Worm (Caenorhabditis elegans) whole organism, L4 larva: ENCODE data around the gene aak-2.

Experiments
- F10B5.3 ChIP-seq: sonication (generic microtip); optimal IDR thresholded peaks from 2 replicates; lab custom pipeline; 2016; ENCODE audit warnings: mild to moderate bottlenecking, missing genetic modification characterization, missing compliant biosample characterization
- T20F7.1 ChIP-seq: fragments of 200-800 bp; sonication (Bioruptor generic); optimal IDR thresholded peaks from 2 replicates; lab custom pipeline; 2018; ENCODE audit warnings: mild to moderate bottlenecking, missing genetic modification characterization, missing compliant biosample characterization
- T26A8.4 ChIP-seq: fragments of 200-800 bp; sonication (Bioruptor generic); IDR thresholded peaks from 2 replicates; pipeline ENCODE4 v1.3.6; 2022; ENCODE audit warnings: missing genetic modification characterization, missing compliant biosample characterization
- Y105C5A.15 ChIP-seq: fragments of 200-800 bp; sonication (Bioruptor generic); IDR thresholded peaks from 2 replicates; pipeline ENCODE4 v1.3.6; 2022; ENCODE audit warnings: missing genetic modification characterization, missing compliant biosample characterization
- Y48G9A.11 ChIP-seq: fragments of 200-800 bp; sonication (Bioruptor generic); IDR thresholded peaks from 2 replicates; pipeline ENCODE4 v1.3.6; 2022; ENCODE audit warnings: missing genetic modification reagents, missing genetic modification characterization, missing compliant biosample characterization
- Y5F2A.4 ChIP-seq: fragments of 200-800 bp; sonication (Bioruptor generic); optimal IDR thresholded peaks from 2 replicates; lab custom pipeline; 2018; ENCODE audit warnings: mild to moderate bottlenecking, missing genetic modification characterization, missing compliant biosample characterization
- aha-1 ChIP-seq: fragments of 150-350 bp; peaks from one replicate; lab custom pipeline; 2014; ENCODE audit warnings: missing biosample characterization, missing genetic modification characterization
- aly-2 ChIP-seq: sonication (generic microtip); optimal IDR thresholded peaks from 2 replicates; lab custom pipeline; 2018; ENCODE audit warnings: missing biosample characterization, missing genetic modification characterization
- ceh-20 ChIP-seq: fragments of 200-800 bp; sonication (Bioruptor generic); IDR thresholded peaks from 2 replicates; pipeline ENCODE4 v1.3.6; 2022; ENCODE audit warnings: missing genetic modification reagents, missing genetic modification characterization, missing compliant biosample characterization
- ceh-28 ChIP-seq: fragments of 150-350 bp; optimal IDR thresholded peaks from 2 replicates; lab custom pipeline; 2014; ENCODE audit warnings: missing biosample characterization, missing genetic modification reagents, missing genetic modification characterization
- ceh-62 ChIP-seq: sonication (generic microtip); optimal IDR thresholded peaks from 2 replicates; lab custom pipeline; 2017; ENCODE audit warnings: missing biosample characterization, missing genetic modification characterization
- ceh-82 ChIP-seq: sonication (generic microtip); optimal IDR thresholded peaks from 2 replicates; lab custom pipeline; 2017; ENCODE audit warnings: missing biosample characterization, missing genetic modification characterization
- ces-1 ChIP-seq: fragments of 150-350 bp; sonication (generic microtip); optimal IDR thresholded peaks from 4 replicates; lab custom pipeline; 2014; ENCODE audit warnings: missing biosample characterization, missing genetic modification reagents, missing genetic modification characterization
- cey-2 ChIP-seq: sonication (generic microtip); optimal IDR thresholded peaks from 3 replicates; lab custom pipeline; 2017; ENCODE audit warnings: missing genetic modification characterization, mild to moderate bottlenecking, missing compliant biosample characterization, antibody characterized with exemption, borderline replicate concordance; ENCODE audit not compliant: insufficient read depth
- ctbp-1 ChIP-seq: fragments of 200-800 bp; sonication (Bioruptor generic); IDR thresholded peaks from 2 replicates; pipeline ENCODE4 v1.3.6; 2022; ENCODE audit warnings: missing genetic modification reagents, missing genetic modification characterization, missing compliant biosample characterization
- daf-16 ChIP-seq, 3 experiments: sonication (generic microtip); optimal IDR thresholded peaks; 2 replicates each; lab custom pipeline; 2016 to 2017; ENCODE audit warnings: missing genetic modification characterization in 3 of 3, missing genetic modification reagents in 3 of 3, mild to moderate bottlenecking in 2 of 3, missing compliant biosample characterization in 2 of 3, missing biosample characterization in 1 of 3, moderate library complexity in 1 of 3
- daf-19 ChIP-seq: fragments of 200-800 bp; sonication (Bioruptor generic); conservative IDR thresholded peaks from 2 replicates; pipeline ENCODE4 v1.3.6; 2022; ENCODE audit warnings: missing genetic modification characterization, missing compliant biosample characterization
- daf-8 ChIP-seq: fragments of 200-800 bp; sonication (Bioruptor generic); IDR thresholded peaks from 2 replicates; pipeline ENCODE4 v1.3.6; 2022; ENCODE audit warnings: missing genetic modification characterization, missing compliant biosample characterization
- dpl-1 ChIP-seq: fragments of 150-350 bp; optimal IDR thresholded peaks from 2 replicates; lab custom pipeline; 2014; ENCODE audit warnings: missing biosample characterization, missing genetic modification reagents, missing genetic modification characterization
- fkh-10 ChIP-seq: fragments of 150-350 bp; optimal IDR thresholded peaks from 2 replicates; lab custom pipeline; 2014; ENCODE audit warnings: missing biosample characterization, missing genetic modification reagents, missing genetic modification characterization
- fos-1 ChIP-seq: fragments of 150-350 bp; optimal IDR thresholded peaks from 2 replicates; lab custom pipeline; 2014; ENCODE audit warnings: missing biosample characterization, missing genetic modification characterization
- hif-1 ChIP-seq, 2 experiments: sonication (generic microtip); optimal IDR thresholded peaks; 2 replicates each; lab custom pipeline; 2016 to 2017; ENCODE audit warnings: missing compliant biosample characterization in 2 of 2, missing genetic modification characterization in 2 of 2, missing genetic modification reagents in 2 of 2, missing genotype in 2 of 2, mild to moderate bottlenecking in 1 of 2
- hmg-1.1 ChIP-seq: fragments of 200-800 bp; sonication (Bioruptor generic); IDR thresholded peaks from 2 replicates; pipeline ENCODE4 v1.3.6; 2022; ENCODE audit warnings: missing genetic modification reagents, missing genetic modification characterization, missing compliant biosample characterization
- lin-1 ChIP-seq: fragments of 200-800 bp; sonication (Bioruptor generic); IDR thresholded peaks from 2 replicates; pipeline ENCODE4 v1.3.6; 2022; ENCODE audit warnings: missing genetic modification reagents, missing genetic modification characterization, missing compliant biosample characterization
- lin-38 ChIP-seq: fragments of 200-800 bp; sonication (Bioruptor generic); IDR thresholded peaks from 2 replicates; pipeline ENCODE4 v1.3.6; 2022; ENCODE audit warnings: missing genetic modification reagents, missing genetic modification characterization, missing compliant biosample characterization
- lir-3 ChIP-seq: sonication (generic microtip); optimal IDR thresholded peaks from 2 replicates; lab custom pipeline; 2016; ENCODE audit warnings: mild to moderate bottlenecking, missing genetic modification characterization, missing compliant biosample characterization
- lsy-2 ChIP-seq, 2 experiments: fragments of 150-350 bp in 1 of 2; sonication (generic microtip) in 1 of 2; optimal IDR thresholded peaks; 2 replicates each; lab custom pipeline; 2014 to 2017; ENCODE audit warnings: missing biosample characterization in 2 of 2, missing genetic modification characterization in 2 of 2
- madf-5 ChIP-seq, 2 experiments: fragments of 200-800 bp; sonication (Bioruptor generic); IDR thresholded peaks; 2 replicates each; pipeline ENCODE4 v1.3.6; 2022; ENCODE audit warnings: missing compliant biosample characterization in 2 of 2, missing genetic modification characterization in 2 of 2
- mdl-1 ChIP-seq, 2 experiments: fragments of 150-350 bp in 1 of 2; sonication (generic microtip) in 1 of 2; optimal IDR thresholded peaks; 2 replicates each; lab custom pipeline; 2014 to 2017; ENCODE audit warnings: missing biosample characterization in 2 of 2, missing genetic modification characterization in 2 of 2
- mep-1 ChIP-seq: fragments of 150-350 bp; sonication (generic microtip); optimal IDR thresholded peaks from 3 replicates; lab custom pipeline; 2014; ENCODE audit warnings: missing biosample characterization, missing genetic modification characterization
- mes-2 ChIP-seq: sonication (generic microtip); optimal IDR thresholded peaks from 2 replicates; lab custom pipeline; 2016; ENCODE audit warnings: missing genotype, mild to moderate bottlenecking, missing genetic modification characterization, missing compliant biosample characterization; ENCODE audit not compliant: poor library complexity, severe bottlenecking
- mxl-3 ChIP-seq: fragments of 200-800 bp; sonication (Bioruptor generic); optimal IDR thresholded peaks from 2 replicates; lab custom pipeline; 2018; ENCODE audit warnings: mild to moderate bottlenecking, missing genetic modification characterization, missing compliant biosample characterization
- nhr-10 ChIP-seq: fragments of 150-350 bp; optimal IDR thresholded peaks from 2 replicates; lab custom pipeline; 2014; ENCODE audit warnings: missing biosample characterization, missing genetic modification characterization
- nhr-102 ChIP-seq: sonication (generic microtip); optimal IDR thresholded peaks from 2 replicates; lab custom pipeline; 2016; ENCODE audit warnings: mild to moderate bottlenecking, missing genetic modification characterization, moderate library complexity, missing compliant biosample characterization
- nhr-11 ChIP-seq: fragments of 150-350 bp; optimal IDR thresholded peaks from 2 replicates; lab custom pipeline; 2014; ENCODE audit warnings: missing biosample characterization, missing genetic modification characterization
- nhr-111 ChIP-seq: fragments of 200-800 bp; sonication (Bioruptor generic); optimal IDR thresholded peaks from 2 replicates; lab custom pipeline; 2018; ENCODE audit warnings: mild to moderate bottlenecking, missing genetic modification characterization, missing compliant biosample characterization
- nhr-28 ChIP-seq: fragments of 150-350 bp; optimal IDR thresholded peaks from 2 replicates; lab custom pipeline; 2014; ENCODE audit warnings: missing biosample characterization, missing genetic modification characterization
- nhr-48 ChIP-seq: sonication (generic microtip); optimal IDR thresholded peaks from 2 replicates; lab custom pipeline; 2016; ENCODE audit warnings: mild to moderate bottlenecking, missing genetic modification characterization, missing compliant biosample characterization
- nhr-6 ChIP-seq: fragments of 150-350 bp; optimal IDR thresholded peaks from 2 replicates; lab custom pipeline; 2014; ENCODE audit warnings: missing biosample characterization, missing genetic modification characterization
- pha-4 ChIP-seq, 2 experiments: fragments of 150-350 bp in 1 of 2; fragments of 200-800 bp in 1 of 2; sonication (Bioruptor generic) in 1 of 2; IDR thresholded peaks in 1 of 2; optimal IDR thresholded peaks in 1 of 2; 2 replicates each; pipeline versions ENCODE4 v1.3.6 to Lab custom; 2014 to 2022; ENCODE audit warnings: missing genetic modification characterization in 2 of 2, missing genetic modification reagents in 2 of 2, missing biosample characterization in 1 of 2, missing compliant biosample characterization in 1 of 2
- php-3 ChIP-seq: fragments of 200-800 bp; sonication (Bioruptor generic); IDR thresholded peaks from 2 replicates; pipeline ENCODE4 v1.3.6; 2022; ENCODE audit warnings: missing genetic modification reagents, missing genetic modification characterization, missing compliant biosample characterization
- pqm-1 ChIP-seq: sonication (generic microtip); optimal IDR thresholded peaks from 2 replicates; lab custom pipeline; 2017; ENCODE audit warnings: missing biosample characterization, missing genetic modification characterization
- set-16 ChIP-seq: fragments of 200-800 bp; sonication (Bioruptor generic); IDR thresholded peaks from 2 replicates; pipeline ENCODE4 v1.3.6; 2022; ENCODE audit warnings: missing genetic modification reagents, missing genetic modification characterization, missing compliant biosample characterization
- snpc-1.2 ChIP-seq: fragments of 200-800 bp; sonication (Bioruptor generic); IDR thresholded peaks from 2 replicates; pipeline ENCODE4 v1.3.6; 2022; ENCODE audit warnings: missing genetic modification reagents, missing genetic modification characterization, missing compliant biosample characterization
- snpc-4 ChIP-seq: fragments of 150-350 bp; optimal IDR thresholded peaks from 2 replicates; lab custom pipeline; 2014; ENCODE audit warnings: missing biosample characterization, missing genetic modification characterization
- spr-1 ChIP-seq: sonication (generic microtip); optimal IDR thresholded peaks from 2 replicates; lab custom pipeline; 2016; ENCODE audit warnings: mild to moderate bottlenecking, missing genetic modification characterization, missing compliant biosample characterization
- unc-62 ChIP-seq, 3 experiments: fragments of 150-350 bp in 1 of 3; sonication (generic microtip); optimal IDR thresholded peaks in 2 of 3; peaks in 1 of 3; 1 replicate in 1 of 3; 2 replicates in 2 of 3; lab custom pipeline; 2014 to 2017; ENCODE audit warnings: missing biosample characterization in 3 of 3, missing genetic modification characterization in 3 of 3, missing genetic modification reagents in 3 of 3, missing genotype in 1 of 3
- vab-7 ChIP-seq: fragments of 200-800 bp; sonication (Bioruptor generic); IDR thresholded peaks from 2 replicates; pipeline ENCODE4 v1.3.6; 2022; ENCODE audit warnings: missing genetic modification reagents, missing genetic modification characterization, missing compliant biosample characterization
- zag-1 ChIP-seq: fragments of 150-350 bp; optimal IDR thresholded peaks from 2 replicates; lab custom pipeline; 2014; ENCODE audit warnings: missing biosample characterization, missing genetic modification characterization
- ztf-11 ChIP-seq: fragments of 150-350 bp; optimal IDR thresholded peaks from 2 replicates; lab custom pipeline; 2014; ENCODE audit warnings: missing biosample characterization, missing genetic modification characterization
- ztf-7 ChIP-seq: fragments of 150-350 bp; optimal IDR thresholded peaks from 2 replicates; lab custom pipeline; 2014; ENCODE audit warnings: missing biosample characterization, missing genetic modification characterization

The aak-2 gene

DNA sequence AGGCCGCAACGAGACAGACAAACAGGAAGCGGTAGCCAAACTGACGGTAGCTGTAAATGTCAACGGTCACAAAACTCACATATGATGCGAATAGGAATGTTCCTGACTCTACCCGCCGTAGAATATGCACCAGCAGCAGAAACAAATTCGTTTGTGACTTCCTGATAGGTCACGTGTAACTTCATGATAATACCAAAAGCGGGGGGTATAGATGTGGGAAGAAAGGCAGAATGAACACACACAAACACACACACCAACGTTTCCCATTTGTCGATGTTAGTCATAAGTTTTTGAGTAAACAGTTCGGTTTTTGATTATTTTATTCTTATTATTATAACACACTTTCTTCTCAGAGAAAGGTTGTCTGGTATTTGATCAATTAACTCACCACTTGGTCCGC, 17.3 kb downstream of the aak-2 start (continued):
- no peak for TF ChIP-seq fos-1 (tag; lab: Kevin White, UChicago)
- no peak for TF ChIP-seq daf-19 (GFP tag; lab: Robert Waterston, UW)
- no peak for TF ChIP-seq lin-38 (GFP tag; lab: Robert Waterston, UW)
- TF ChIP-seq Y5F2A.4 (GFP tag; lab: Kevin White, UChicago) = no peak
- no peak for TF ChIP-seq lin-1 (GFP tag; lab: Robert Waterston, UW)
- no peak for TF ChIP-seq spr-1 (tag; lab: Kevin White, UChicago)
- TF ChIP-seq dpl-1 (GFP tag; lab: Kevin White, UChicago) = no peak
- TF ChIP-seq ceh-62 (tag; lab: Kevin White, UChicago) = no peak
- TF ChIP-seq fkh-10 (GFP tag; lab: Kevin White, UChicago) = no peak
- no peak for TF ChIP-seq T20F7.1
- no peak for TF ChIP-seq pha-4 (GFP tag; IDR thresholded peaks at IDR 0.05; lab: Robert Waterston, UW)
- no peak for TF ChIP-seq pha-4 (tag; optimal IDR thresholded peaks at IDR 0.05; lab: Kevin White, UChicago)
- TF ChIP-seq zag-1 = no peak
- peak in 1 of 2 experiments; percentile 40 for TF ChIP-seq mdl-1 (tag; optimal IDR thresholded peaks at IDR 0.05; lab: Kevin White, UChicago)
- TF ChIP-seq madf-5 (GFP tag; IDR thresholded peaks at IDR 0.05; lab: Robert Waterston, UW) = no peak
- TF ChIP-seq daf-8 (GFP tag; lab: Robert Waterston, UW) = no peak
- no peak for TF ChIP-seq Y48G9A.11 (GFP tag; lab: Robert Waterston, UW)
- no peak for TF ChIP-seq mxl-3
- no peak for TF ChIP-seq ztf-11 (tag; lab: Kevin White, UChicago)
- TF ChIP-seq mep-1 = peak; percentile 52
- TF ChIP-seq F10B5.3 (tag; lab: Kevin White, UChicago) = no peak
- peak in 1 of 2 experiments; percentile 3 for TF ChIP-seq lsy-2 (tag; optimal IDR thresholded peaks at IDR 0.05; lab: Kevin White, UChicago)
- TF ChIP-seq vab-7 (GFP tag; lab: Robert Waterston, UW) = no peak
- TF ChIP-seq pqm-1 (tag; lab: Kevin White, UChicago) = peak; percentile 34
- no peak for TF ChIP-seq ztf-7 (tag; lab: Kevin White, UChicago)
- TF ChIP-seq ceh-28 (tag; lab: Kevin White, UChicago) = no peak
- TF ChIP-seq nhr-10 (tag; lab: Kevin White, UChicago) = no peak
- TF ChIP-seq mes-2 (tag; lab: Kevin White, UChicago) = peak; percentile 40
- no peak for TF ChIP-seq ctbp-1
- no peak for TF ChIP-seq ceh-82 (tag; lab: Kevin White, UChicago)
- TF ChIP-seq nhr-48 (tag; lab: Kevin White, UChicago) = no peak
- no peak for TF ChIP-seq php-3 (GFP tag; lab: Robert Waterston, UW)
- TF ChIP-seq nhr-28 (tag; lab: Kevin White, UChicago) = peak; percentile 89
- peak; percentile 34 for TF ChIP-seq nhr-102
- no peak for TF ChIP-seq set-16 (GFP tag; lab: Robert Waterston, UW)
- peak in 1 of 2 experiments; percentile 8 for TF ChIP-seq hif-1 (tag; optimal IDR thresholded peaks at IDR 0.05; lab: Kevin White, UChicago)
- no peak for TF ChIP-seq aly-2 (tag; lab: Kevin White, UChicago)
- no peak for TF ChIP-seq aha-1 (tag; lab: Kevin White, UChicago)
- TF ChIP-seq T26A8.4 (GFP tag; lab: Robert Waterston, UW) = no peak
- no peak for TF ChIP-seq cey-2 (tag; lab: Kevin White, UChicago)
- no peak for TF ChIP-seq unc-62 (GFP tag; optimal IDR thresholded peaks at IDR 0.05 in 1 of 2; lab: Kevin White, UChicago)
- no peak for TF ChIP-seq unc-62 (tag; optimal IDR thresholded peaks at IDR 0.05; lab: Kevin White, UChicago)
- TF ChIP-seq nhr-11 (tag; lab: Kevin White, UChicago) = no peak
- TF ChIP-seq snpc-1.2 (GFP tag; lab: Robert Waterston, UW) = no peak
- no peak for TF ChIP-seq ceh-20 (GFP tag; lab: Robert Waterston, UW)
- no peak for TF ChIP-seq Y105C5A.15
- no peak for TF ChIP-seq lir-3 (tag; lab: Kevin White, UChicago)
- no peak for TF ChIP-seq hmg-1.1 (GFP tag; lab: Robert Waterston, UW)
- TF ChIP-seq ces-1 = no peak
- no peak for TF ChIP-seq daf-16 (GFP tag; optimal IDR thresholded peaks at IDR 0.05; lab: Kevin White, UChicago)
- peak; percentile 87 for TF ChIP-seq daf-16 (tag; optimal IDR thresholded peaks at IDR 0.05; lab: Kevin White, UChicago)
- TF ChIP-seq nhr-6 (tag; lab: Kevin White, UChicago) = peak; percentile 3
- TF ChIP-seq nhr-111 = no peak
- no peak for TF ChIP-seq snpc-4 (tag; lab: Kevin White, UChicago)
